Fruit fly (Drosophila melanogaster) whole organism, embryonic: ENCODE results near the gene CG14079.

Experiments
- Ada2b ChIP-seq: fragments of 200-800 bp; sonication (Bioruptor generic); IDR thresholded peaks from 2 replicates; pipeline ENCODE4 v1.3.6; 2022; ENCODE audit warnings: missing biosample characterization, missing genetic modification characterization
- Asciz ChIP-seq: fragments of 200-800 bp; sonication (Bioruptor generic); optimal IDR thresholded peaks from 2 replicates; lab custom pipeline; 2017; ENCODE audit warnings: missing biosample characterization, mild to moderate bottlenecking, missing genetic modification characterization, missing genetic modification reagents
- Bgb ChIP-seq: fragments of 200-800 bp; sonication (Bioruptor generic); IDR thresholded peaks from 2 replicates; pipeline ENCODE4 v1.3.6; 2022; ENCODE audit warnings: missing biosample characterization, missing genetic modification characterization; ENCODE audit not compliant: partially characterized antibody
- CG10274 ChIP-seq: fragments of 200-800 bp; sonication (Bioruptor generic); optimal IDR thresholded peaks from 3 replicates; lab custom pipeline; 2017; ENCODE audit warnings: missing biosample characterization, mild to moderate bottlenecking, missing genetic modification characterization
- CG11504 ChIP-seq: fragments of 200-800 bp; sonication (Bioruptor generic); optimal IDR thresholded peaks from 3 replicates; lab custom pipeline; 2019; ENCODE audit warnings: missing biosample characterization, mild to moderate bottlenecking, missing genetic modification characterization, moderate library complexity
- CG11723 ChIP-seq: fragments of 200-800 bp; sonication (Bioruptor generic); optimal IDR thresholded peaks from 2 replicates; lab custom pipeline; 2017; ENCODE audit warnings: missing biosample characterization, mild to moderate bottlenecking, missing genetic modification characterization
- CG12219 ChIP-seq: fragments of 200-800 bp; sonication (Bioruptor generic); optimal IDR thresholded peaks from 3 replicates; lab custom pipeline; 2018; ENCODE audit warnings: missing biosample characterization, mild to moderate bottlenecking, missing genetic modification characterization
- CG12769 ChIP-seq: fragments of 200-800 bp; sonication (Bioruptor generic); optimal IDR thresholded peaks from 2 replicates; lab custom pipeline; 2019; ENCODE audit warnings: missing biosample characterization, mild to moderate bottlenecking, missing genetic modification characterization, moderate library complexity
- CG13123 ChIP-seq: fragments of 200-800 bp; sonication (Bioruptor generic); optimal IDR thresholded peaks from 2 replicates; lab custom pipeline; 2016; ENCODE audit warnings: missing biosample characterization, missing genetic modification characterization
- CG13424 ChIP-seq: fragments of 200-800 bp; sonication (Bioruptor generic); optimal IDR thresholded peaks from 2 replicates; lab custom pipeline; 2019; ENCODE audit warnings: missing biosample characterization, mild to moderate bottlenecking, missing genetic modification characterization, moderate library complexity
- CG15073 ChIP-seq: fragments of 200-800 bp; sonication (Bioruptor generic); optimal IDR thresholded peaks from 2 replicates; lab custom pipeline; 2016; ENCODE audit warnings: missing biosample characterization, missing genetic modification characterization
- CG1529 ChIP-seq: fragments of 200-800 bp; sonication (Bioruptor generic); optimal IDR thresholded peaks from 3 replicates; lab custom pipeline; 2018; ENCODE audit warnings: missing biosample characterization, missing genetic modification characterization
- CG15479 ChIP-seq: fragments of 200-800 bp; sonication (Bioruptor generic); optimal IDR thresholded peaks from 3 replicates; lab custom pipeline; 2019; ENCODE audit warnings: missing biosample characterization, mild to moderate bottlenecking, missing genetic modification characterization, moderate library complexity
- CG1603 ChIP-seq: fragments of 200-800 bp; sonication (Bioruptor generic); optimal IDR thresholded peaks from 2 replicates; lab custom pipeline; 2019; ENCODE audit warnings: missing biosample characterization, mild to moderate bottlenecking, missing genetic modification characterization, moderate library complexity
- CG17912 ChIP-seq: fragments of 200-800 bp; sonication (Bioruptor generic); optimal IDR thresholded peaks from 2 replicates; lab custom pipeline; 2018; ENCODE audit warnings: missing biosample characterization, mild to moderate bottlenecking, missing genetic modification characterization
- CG18262 ChIP-seq: fragments of 200-800 bp; optimal IDR thresholded peaks from 3 replicates; lab custom pipeline; 2019; ENCODE audit warnings: missing biosample characterization, mild to moderate bottlenecking, missing genetic modification characterization, moderate library complexity
- CG2129 ChIP-seq: fragments of 200-800 bp; sonication (Bioruptor generic); IDR thresholded peaks from 2 replicates; pipeline ENCODE4 v1.3.6; 2022; ENCODE audit warnings: missing biosample characterization, missing genetic modification characterization; ENCODE audit not compliant: partially characterized antibody
- CG30403 ChIP-seq: fragments of 200-800 bp; sonication (Bioruptor generic); optimal IDR thresholded peaks from 3 replicates; lab custom pipeline; 2016; ENCODE audit warnings: missing biosample characterization, missing genetic modification characterization
- CG32532 ChIP-seq: fragments of 200-800 bp; sonication (Bioruptor generic); IDR thresholded peaks from 2 replicates; pipeline ENCODE4 v1.3.6; 2022; ENCODE audit warnings: missing biosample characterization, missing genetic modification characterization
- CG4282 ChIP-seq: fragments of 200-800 bp; sonication (Bioruptor generic); optimal IDR thresholded peaks from 2 replicates; lab custom pipeline; 2016; ENCODE audit warnings: missing biosample characterization, missing genetic modification characterization
- CG43689 ChIP-seq: fragments of 200-800 bp; sonication (Bioruptor generic); IDR thresholded peaks from 2 replicates; pipeline ENCODE4 v1.3.6; 2022; ENCODE audit warnings: missing biosample characterization, missing genetic modification characterization
- CG5953 ChIP-seq: fragments of 200-800 bp; sonication (Bioruptor generic); IDR thresholded peaks from 2 replicates; pipeline ENCODE4 v1.3.6; 2022; ENCODE audit warnings: missing biosample characterization, missing genetic modification characterization
- CG6689 ChIP-seq: fragments of 200-800 bp; sonication (Bioruptor generic); IDR thresholded peaks from 2 replicates; pipeline ENCODE4 v1.3.6; 2022; ENCODE audit warnings: missing biosample characterization, missing genetic modification characterization
- CG9932 ChIP-seq: fragments of 200-800 bp; sonication (Bioruptor generic); IDR thresholded peaks from 2 replicates; pipeline ENCODE4 v1.3.6; 2022; ENCODE audit warnings: missing biosample characterization, missing genetic modification characterization
- D ChIP-seq, 2 experiments: fragments of 200-800 bp in 1 of 2; fragments of >200 bp in 1 of 2; sonication (Bioruptor generic) in 1 of 2; optimal IDR thresholded peaks; 2 replicates in 1 of 2; 3 replicates in 1 of 2; lab custom pipeline; 2017; ENCODE audit warnings: mild to moderate bottlenecking in 1 of 2, missing biosample characterization in 1 of 2, missing genetic modification characterization in 1 of 2, missing genetic modification reagents in 1 of 2
- Deaf1 ChIP-seq: fragments of 200-800 bp; optimal IDR thresholded peaks from 3 replicates; lab custom pipeline; 2019; ENCODE audit warnings: missing biosample characterization, mild to moderate bottlenecking, missing genetic modification characterization, moderate library complexity
- ERR ChIP-seq: fragments of 200-800 bp; sonication (Bioruptor generic); optimal IDR thresholded peaks from 2 replicates; lab custom pipeline; 2016; ENCODE audit warnings: missing biosample characterization, missing genetic modification characterization
- H15 ChIP-seq: fragments of 200-800 bp; sonication (Bioruptor generic); IDR thresholded peaks from 3 replicates; pipeline ENCODE4 v1.3.6; 2022; ENCODE audit warnings: missing biosample characterization, missing genetic modification characterization
- HLH3B ChIP-seq: fragments of 200-800 bp; sonication (Bioruptor generic); IDR thresholded peaks from 2 replicates; pipeline ENCODE4 v1.3.6; 2022; ENCODE audit warnings: missing biosample characterization, missing genetic modification characterization
- Hey ChIP-seq: fragments of 200-800 bp; sonication (Bioruptor generic); optimal IDR thresholded peaks from 3 replicates; lab custom pipeline; 2018; ENCODE audit warnings: missing biosample characterization, mild to moderate bottlenecking, missing genetic modification characterization
- Oaz ChIP-seq: fragments of 200-800 bp; sonication (Bioruptor generic); IDR thresholded peaks from 2 replicates; pipeline ENCODE4 v1.3.6; 2022; ENCODE audit warnings: missing biosample characterization, missing genetic modification characterization
- Sox102F ChIP-seq: fragments of 200-800 bp; sonication (Bioruptor generic); optimal IDR thresholded peaks from 2 replicates; lab custom pipeline; 2018; ENCODE audit warnings: missing biosample characterization, mild to moderate bottlenecking, missing genetic modification characterization, moderate library complexity
- ara ChIP-seq: fragments of 200-800 bp; sonication (Bioruptor generic); IDR thresholded peaks from 2 replicates; pipeline ENCODE4 v1.3.6; 2022; ENCODE audit warnings: missing biosample characterization, missing genetic modification characterization
- ci ChIP-seq: fragments of 200-800 bp; sonication (Bioruptor generic); IDR thresholded peaks from 3 replicates; pipeline ENCODE4 v1.3.6; 2022; ENCODE audit warnings: missing biosample characterization, missing genetic modification characterization
- dimm ChIP-seq: fragments of 200-800 bp; sonication (Bioruptor generic); IDR thresholded peaks from 2 replicates; pipeline ENCODE4 v1.3.6; 2022; ENCODE audit warnings: missing biosample characterization, missing genetic modification characterization
- ems ChIP-seq: fragments of 200-800 bp; sonication (Bioruptor generic); optimal IDR thresholded peaks from 3 replicates; lab custom pipeline; 2016; ENCODE audit warnings: missing biosample characterization, missing genetic modification characterization
- gem ChIP-seq: fragments of 200-800 bp; sonication (Bioruptor generic); optimal IDR thresholded peaks from 2 replicates; lab custom pipeline; 2019; ENCODE audit warnings: missing biosample characterization, mild to moderate bottlenecking, missing genetic modification characterization, moderate library complexity
- inv ChIP-seq: fragments of 200-800 bp; sonication (Bioruptor generic); IDR thresholded peaks from 2 replicates; pipeline ENCODE4 v1.3.6; 2022; ENCODE audit warnings: missing biosample characterization, missing genetic modification characterization; ENCODE audit not compliant: partially characterized antibody
- kni ChIP-seq: fragments of 200-800 bp; sonication (Bioruptor generic); optimal IDR thresholded peaks from 3 replicates; lab custom pipeline; 2017; ENCODE audit warnings: mild to moderate bottlenecking, missing biosample characterization, missing genetic modification reagents, missing genetic modification characterization
- knrl ChIP-seq: fragments of 200-800 bp; sonication (Bioruptor generic); IDR thresholded peaks from 3 replicates; pipeline ENCODE4 v1.3.6; 2022; ENCODE audit warnings: missing biosample characterization, missing genetic modification characterization; ENCODE audit not compliant: partially characterized antibody
- lab ChIP-seq: fragments of 200-800 bp; sonication (Bioruptor generic); optimal IDR thresholded peaks from 3 replicates; lab custom pipeline; 2017; ENCODE audit warnings: missing biosample characterization, missing genetic modification characterization, mild to moderate bottlenecking, moderate library complexity, missing genetic modification reagents
- oc ChIP-seq: fragments of 200-800 bp; sonication (Bioruptor generic); optimal IDR thresholded peaks from 2 replicates; lab custom pipeline; 2018; ENCODE audit warnings: missing biosample characterization, mild to moderate bottlenecking, missing genetic modification characterization, moderate library complexity
- pnt ChIP-seq: fragments of 200-800 bp; sonication (Bioruptor generic); optimal IDR thresholded peaks from 3 replicates; lab custom pipeline; 2016; ENCODE audit warnings: missing biosample characterization, missing genetic modification characterization
- sc ChIP-seq, 3 experiments: fragments of >200 bp in 2 of 3; fragments of 200-800 bp in 1 of 3; sonication (Bioruptor generic) in 1 of 3; optimal IDR thresholded peaks; 2 replicates in 2 of 3; 3 replicates in 1 of 3; lab custom pipeline; 2017; ENCODE audit warnings: mild to moderate bottlenecking in 1 of 3, missing biosample characterization in 1 of 3, missing genetic modification characterization in 1 of 3, missing genetic modification reagents in 1 of 3
- sens ChIP-seq: fragments of 200-800 bp; sonication (Bioruptor generic); peaks from one replicate; lab custom pipeline; 2016; ENCODE audit warnings: missing biosample characterization, missing genetic modification characterization
- sr ChIP-seq: fragments of 200-800 bp; sonication (Bioruptor generic); IDR thresholded peaks from 3 replicates; pipeline ENCODE4 v1.3.6; 2022; ENCODE audit warnings: missing biosample characterization, missing genetic modification characterization
- stwl ChIP-seq: fragments of 200-800 bp; sonication (Bioruptor generic); optimal IDR thresholded peaks from 3 replicates; lab custom pipeline; 2018; ENCODE audit warnings: missing biosample characterization, mild to moderate bottlenecking, missing genetic modification characterization, moderate library complexity

Gene CG14079

dm6 chr3L:19073029-19073908, 24.5 kb upstream of the CG14079 start (continued):
- peak; percentile 6 for TF ChIP-seq CG11504 (tag; lab: Kevin White, UChicago)
- peak; percentile 59; the same call in 1 of the 2 replicates for TF ChIP-seq HLH3B (GFP tag; lab: Robert Waterston, UW)
- no peak for TF ChIP-seq Deaf1
- TF ChIP-seq H15 (GFP tag; lab: Robert Waterston, UW), result no peak
- TF ChIP-seq CG43689 (GFP tag; lab: Robert Waterston, UW), result 0 out of 2 replicates have a peak, but pooled peaks have one; percentile 17
- TF ChIP-seq gem (tag; lab: Kevin White, UChicago), result peak; percentile 35
- TF ChIP-seq CG18262 (tag; lab: Kevin White, UChicago), result no peak
- TF ChIP-seq ci (GFP tag; lab: Robert Waterston, UW), result peak; percentile 69; the same call in 2 of the 3 replicates
- no peak for TF ChIP-seq knrl (GFP tag; lab: Robert Waterston, UW)
- no peak for TF ChIP-seq Ada2b (GFP tag; lab: Robert Waterston, UW)
- TF ChIP-seq stwl (tag; lab: Kevin White, UChicago), result no peak
- TF ChIP-seq CG12219 (GFP tag; lab: Kevin White, UChicago), result no peak
- TF ChIP-seq CG13123 (GFP tag; lab: Kevin White, UChicago), result no peak
- peak; percentile 61 for TF ChIP-seq sens (GFP tag; lab: Kevin White, UChicago)
- TF ChIP-seq inv (GFP tag; lab: Robert Waterston, UW), result no peak
- TF ChIP-seq Sox102F (GFP tag; lab: Kevin White, UChicago), result peak; percentile 34
- peak; percentile 97 for TF ChIP-seq sr (GFP tag; lab: Robert Waterston, UW)
- no peak for TF ChIP-seq ems (GFP tag; lab: Kevin White, UChicago)
- no peak for TF ChIP-seq sc (optimal IDR thresholded peaks at IDR 0.05; lab: Kevin White, UChicago)
- TF ChIP-seq sc (GFP tag; optimal IDR thresholded peaks at IDR 0.05; lab: Kevin White, UChicago), result peak; percentile 1
- no peak for TF ChIP-seq CG13424 (tag; lab: Kevin White, UChicago)
- no peak for TF ChIP-seq dimm
- TF ChIP-seq lab (GFP tag; lab: Kevin White, UChicago), result peak; percentile 22
- no peak for TF ChIP-seq CG4282
- peak; percentile 38 for TF ChIP-seq CG17912
- TF ChIP-seq Bgb (GFP tag; lab: Robert Waterston, UW), result 0 out of 2 replicates have a peak, but pooled peaks have one; percentile 8
- peak; percentile 57 for TF ChIP-seq Asciz (GFP tag; lab: Kevin White, UChicago)
- TF ChIP-seq CG11723 (GFP tag; lab: Kevin White, UChicago), result peak; percentile 31
- TF ChIP-seq D (optimal IDR thresholded peaks at IDR 0.05; lab: Kevin White, UChicago), result no peak
- TF ChIP-seq D (GFP tag; optimal IDR thresholded peaks at IDR 0.05; lab: Kevin White, UChicago), result peak; percentile 14
- peak; percentile 32; the same call in 1 of the 2 replicates for TF ChIP-seq ara (GFP tag; lab: Robert Waterston, UW)
- peak; percentile 69 for TF ChIP-seq CG12769
- no peak for TF ChIP-seq CG9932 (GFP tag; lab: Robert Waterston, UW)
- TF ChIP-seq CG15479 (GFP tag; lab: Kevin White, UChicago), result no peak
- no peak for TF ChIP-seq ERR (GFP tag; lab: Kevin White, UChicago)
- peak; percentile 70 for TF ChIP-seq CG5953 (GFP tag; lab: Robert Waterston, UW)
- peak; percentile 30 for TF ChIP-seq oc (tag; lab: Kevin White, UChicago)
- TF ChIP-seq pnt (GFP tag; lab: Kevin White, UChicago), result peak; percentile 4
- no peak for TF ChIP-seq CG15073 (GFP tag; lab: Kevin White, UChicago)
- peak; percentile 76 for TF ChIP-seq kni (GFP tag; lab: Kevin White, UChicago)
- TF ChIP-seq CG6689 (GFP tag; lab: Robert Waterston, UW), result peak; percentile 18; the same call in 1 of the 2 replicates
- peak; percentile 16 for TF ChIP-seq CG1603 (tag; lab: Kevin White, UChicago)
- no peak for TF ChIP-seq CG2129
- TF ChIP-seq CG30403 (GFP tag; lab: Kevin White, UChicago), result no peak
- TF ChIP-seq Hey (tag; lab: Kevin White, UChicago), result peak; percentile 3
- TF ChIP-seq CG10274 (GFP tag; lab: Kevin White, UChicago), result no peak
- no peak for TF ChIP-seq CG32532 (GFP tag; lab: Robert Waterston, UW)
- peak; percentile 36 for TF ChIP-seq CG1529 (GFP tag; lab: Kevin White, UChicago)
- no peak for TF ChIP-seq Oaz (GFP tag; lab: Robert Waterston, UW)
